Fruit fly (Drosophila melanogaster) whole organism, embryonic: ENCODE data around the gene CG15186.

Source experiments
- Aef1 ChIP-seq: fragments of 200-800 bp; sonication (Bioruptor generic); IDR thresholded peaks from 3 replicates; pipeline ENCODE4 v1.3.6; 2022; ENCODE audit warnings: missing biosample characterization, missing genetic modification characterization
- CG10321 ChIP-seq: fragments of 200-800 bp; sonication (Bioruptor generic); IDR thresholded peaks from 2 replicates; pipeline ENCODE4 v1.3.6; 2022; ENCODE audit warnings: missing biosample characterization, missing genetic modification characterization
- CG11247 ChIP-seq: fragments of 200-800 bp; sonication (Bioruptor generic); IDR thresholded peaks from 2 replicates; pipeline ENCODE4 v1.3.6; 2022; ENCODE audit warnings: missing biosample characterization, missing genetic modification characterization
- CG11504 ChIP-seq: fragments of 200-800 bp; sonication (Bioruptor generic); optimal IDR thresholded peaks from 3 replicates; lab custom pipeline; 2019; ENCODE audit warnings: missing biosample characterization, mild to moderate bottlenecking, missing genetic modification characterization, moderate library complexity
- CG12071 ChIP-seq: fragments of 200-800 bp; sonication (Bioruptor generic); optimal IDR thresholded peaks from 3 replicates; lab custom pipeline; 2018; ENCODE audit warnings: missing biosample characterization, mild to moderate bottlenecking, missing genetic modification characterization
- CG12391 ChIP-seq: fragments of 200-800 bp; sonication (Bioruptor generic); optimal IDR thresholded peaks from 3 replicates; lab custom pipeline; 2018; ENCODE audit warnings: missing biosample characterization, mild to moderate bottlenecking, missing genetic modification characterization, moderate library complexity
- CG13894 ChIP-seq: fragments of 200-800 bp; sonication (Bioruptor generic); optimal IDR thresholded peaks from 3 replicates; lab custom pipeline; 2018; ENCODE audit warnings: missing biosample characterization, mild to moderate bottlenecking, missing genetic modification characterization, moderate library complexity
- CG14441 ChIP-seq: fragments of 200-800 bp; sonication (Bioruptor generic); IDR thresholded peaks from 2 replicates; pipeline ENCODE4 v1.3.6; 2022; ENCODE audit warnings: missing biosample characterization, missing genetic modification characterization
- CG15073 ChIP-seq: fragments of 200-800 bp; sonication (Bioruptor generic); optimal IDR thresholded peaks from 2 replicates; lab custom pipeline; 2016; ENCODE audit warnings: missing biosample characterization, missing genetic modification characterization
- CG17328 ChIP-seq: fragments of 200-800 bp; sonication (Bioruptor generic); IDR thresholded peaks from 2 replicates; pipeline ENCODE4 v1.3.6; 2022; ENCODE audit warnings: missing biosample characterization, missing genetic modification characterization
- CG1832 ChIP-seq: fragments of 200-800 bp; sonication (Bioruptor generic); optimal IDR thresholded peaks from 2 replicates; lab custom pipeline; 2017; ENCODE audit warnings: missing biosample characterization, mild to moderate bottlenecking, missing genetic modification characterization, inconsistent platforms
- CG18619 ChIP-seq: fragments of 200-800 bp; sonication (Bioruptor generic); optimal IDR thresholded peaks from 3 replicates; lab custom pipeline; 2017; ENCODE audit warnings: missing biosample characterization, mild to moderate bottlenecking, missing genetic modification characterization
- CG4854 ChIP-seq: fragments of 200-800 bp; sonication (Bioruptor generic); optimal IDR thresholded peaks from 2 replicates; lab custom pipeline; 2016; ENCODE audit warnings: missing biosample characterization, missing genetic modification characterization, inconsistent platforms
- CG5180 ChIP-seq: fragments of 200-800 bp; sonication (Bioruptor generic); optimal IDR thresholded peaks from 3 replicates; lab custom pipeline; 2017; ENCODE audit warnings: missing biosample characterization, missing genetic modification characterization, mild to moderate bottlenecking, moderate library complexity, missing genetic modification reagents
- CG6272 ChIP-seq: fragments of 200-800 bp; sonication (Bioruptor generic); IDR thresholded peaks from 2 replicates; pipeline ENCODE4 v1.3.6; 2022; ENCODE audit warnings: missing biosample characterization, missing genetic modification characterization
- CG7271 ChIP-seq: fragments of 200-800 bp; sonication (Bioruptor generic); optimal IDR thresholded peaks from 2 replicates; lab custom pipeline; 2018; ENCODE audit warnings: missing biosample characterization, mild to moderate bottlenecking, missing genetic modification characterization, moderate library complexity
- CG9727 ChIP-seq: fragments of 200-800 bp; sonication (Bioruptor generic); optimal IDR thresholded peaks from 3 replicates; lab custom pipeline; 2017; ENCODE audit warnings: missing biosample characterization, mild to moderate bottlenecking, missing genetic modification characterization
- CTCF ChIP-seq: fragments of 200-800 bp; sonication (Bioruptor generic); optimal IDR thresholded peaks from 2 replicates; lab custom pipeline; 2017; ENCODE audit warnings: missing biosample characterization, mild to moderate bottlenecking, missing genetic modification characterization, moderate library complexity
- Camta ChIP-seq: fragments of 200-800 bp; sonication (Bioruptor generic); optimal IDR thresholded peaks from 2 replicates; lab custom pipeline; 2016; ENCODE audit warnings: missing biosample characterization, missing genetic modification characterization
- Doc2 ChIP-seq: fragments of 200-800 bp; sonication (Bioruptor generic); IDR thresholded peaks from 2 replicates; pipeline ENCODE4 v1.3.6; 2022; ENCODE audit warnings: missing biosample characterization, missing genetic modification characterization
- Drgx ChIP-seq: fragments of 200-800 bp; sonication (Bioruptor generic); IDR thresholded peaks from 2 replicates; pipeline ENCODE4 v1.3.6; 2022; ENCODE audit warnings: missing biosample characterization, missing genetic modification characterization
- HmgD ChIP-seq: fragments of 200-800 bp; sonication (Bioruptor generic); optimal IDR thresholded peaks from 3 replicates; lab custom pipeline; 2016; ENCODE audit warnings: missing biosample characterization, missing genetic modification characterization
- MTF-1 ChIP-seq: fragments of 200-800 bp; sonication (Bioruptor generic); optimal IDR thresholded peaks from 2 replicates; lab custom pipeline; 2018; ENCODE audit warnings: missing biosample characterization, mild to moderate bottlenecking, missing genetic modification characterization, borderline replicate concordance
- Meics ChIP-seq: fragments of 200-800 bp; sonication (Bioruptor generic); optimal IDR thresholded peaks from 2 replicates; lab custom pipeline; 2017; ENCODE audit warnings: missing biosample characterization, mild to moderate bottlenecking, missing genetic modification characterization
- NC2α ChIP-seq: fragments of 200-800 bp; sonication (Bioruptor generic); optimal IDR thresholded peaks from 2 replicates; lab custom pipeline; 2016; ENCODE audit warnings: missing biosample characterization, missing genetic modification characterization
- NK7.1 ChIP-seq: fragments of 200-800 bp; sonication (Bioruptor generic); optimal IDR thresholded peaks from 3 replicates; lab custom pipeline; 2016; ENCODE audit warnings: missing biosample characterization, missing genetic modification characterization
- Oli ChIP-seq: fragments of 200-800 bp; sonication (Bioruptor generic); optimal IDR thresholded peaks from 2 replicates; lab custom pipeline; 2018; ENCODE audit warnings: missing biosample characterization, mild to moderate bottlenecking, missing genetic modification characterization, moderate library complexity
- Poxn ChIP-seq: fragments of 200-800 bp; sonication (Bioruptor generic); IDR thresholded peaks from 2 replicates; pipeline ENCODE4 v1.3.6; 2022; ENCODE audit warnings: missing biosample characterization, missing genetic modification characterization
- Scr ChIP-seq: fragments of 200-800 bp; sonication (Bioruptor generic); IDR thresholded peaks from 2 replicates; pipeline ENCODE4 v1.3.6; 2022; ENCODE audit warnings: missing biosample characterization, missing genetic modification characterization; ENCODE audit not compliant: partially characterized antibody
- Sry-β ChIP-seq: fragments of 200-800 bp; sonication (Bioruptor generic); optimal IDR thresholded peaks from 2 replicates; lab custom pipeline; 2018; ENCODE audit warnings: missing biosample characterization, mild to moderate bottlenecking, missing genetic modification characterization, moderate library complexity
- Stat92E ChIP-seq, 3 experiments: fragments of >200 bp in 2 of 3; fragments of 200-800 bp in 1 of 3; sonication (Bioruptor generic) in 1 of 3; optimal IDR thresholded peaks; 2 replicates each; lab custom pipeline; 2017 to 2019; ENCODE audit warnings: missing biosample characterization in 3 of 3, missing genetic modification characterization in 3 of 3, mild to moderate bottlenecking in 1 of 3, moderate library complexity in 1 of 3
- Taf1 ChIP-seq: fragments of 200-800 bp; sonication (Bioruptor generic); IDR thresholded peaks from 2 replicates; pipeline ENCODE4 v1.3.6; 2022; ENCODE audit warnings: missing biosample characterization, missing genetic modification characterization
- Usf ChIP-seq: fragments of 200-800 bp; sonication (Bioruptor generic); optimal IDR thresholded peaks from 2 replicates; lab custom pipeline; 2017; ENCODE audit warnings: missing genotype, missing biosample characterization, missing genetic modification characterization
- Xrp1 ChIP-seq: fragments of 200-800 bp; sonication (Bioruptor generic); IDR thresholded peaks from 2 replicates; pipeline ENCODE4 v1.3.6; 2022; ENCODE audit warnings: missing biosample characterization, missing genetic modification characterization
- bsh ChIP-seq, 2 experiments: fragments of 200-800 bp; sonication (Bioruptor generic); optimal IDR thresholded peaks; 2 replicates each; lab custom pipeline; 2017 to 2018; ENCODE audit warnings: mild to moderate bottlenecking in 2 of 2, missing biosample characterization in 2 of 2, missing genetic modification characterization in 2 of 2, moderate library complexity in 1 of 2
- ems ChIP-seq: fragments of 200-800 bp; sonication (Bioruptor generic); optimal IDR thresholded peaks from 3 replicates; lab custom pipeline; 2016; ENCODE audit warnings: missing biosample characterization, missing genetic modification characterization
- kah ChIP-seq: fragments of 200-800 bp; sonication (Bioruptor generic); optimal IDR thresholded peaks from 2 replicates; lab custom pipeline; 2018; ENCODE audit warnings: missing biosample characterization, mild to moderate bottlenecking, missing genetic modification characterization
- lola ChIP-seq, 3 experiments: fragments of >200 bp in 2 of 3; fragments of 200-800 bp in 1 of 3; sonication (Bioruptor generic) in 1 of 3; optimal IDR thresholded peaks; 2 replicates each; lab custom pipeline; 2017 to 2019; ENCODE audit warnings: missing biosample characterization in 3 of 3, missing genetic modification characterization in 3 of 3, mild to moderate bottlenecking in 1 of 3, moderate library complexity in 1 of 3
- nom ChIP-seq: fragments of 200-800 bp; sonication (Bioruptor generic); optimal IDR thresholded peaks from 2 replicates; lab custom pipeline; 2017; ENCODE audit warnings: missing biosample characterization, missing genetic modification characterization, mild to moderate bottlenecking, moderate library complexity, missing genetic modification reagents
- org-1 ChIP-seq: fragments of 200-800 bp; sonication (Bioruptor generic); optimal IDR thresholded peaks from 2 replicates; lab custom pipeline; 2017; ENCODE audit warnings: missing biosample characterization, missing genetic modification characterization
- row ChIP-seq: fragments of 200-800 bp; sonication (Bioruptor generic); IDR thresholded peaks from 3 replicates; pipeline ENCODE4 v1.3.6; 2022; ENCODE audit warnings: missing biosample characterization, missing genetic modification characterization
- sens ChIP-seq: fragments of 200-800 bp; sonication (Bioruptor generic); peaks from one replicate; lab custom pipeline; 2016; ENCODE audit warnings: missing biosample characterization, missing genetic modification characterization
- slp2 ChIP-seq: fragments of 200-800 bp; sonication (Bioruptor generic); optimal IDR thresholded peaks from 2 replicates; lab custom pipeline; 2016; ENCODE audit warnings: missing biosample characterization, missing genetic modification characterization
- sna ChIP-seq: fragments of 200-800 bp; sonication (Bioruptor generic); IDR thresholded peaks from 2 replicates; pipeline ENCODE4 v1.3.6; 2022; ENCODE audit warnings: missing biosample characterization, missing genetic modification characterization; ENCODE audit not compliant: partially characterized antibody
- ssp ChIP-seq: fragments of 200-800 bp; sonication (Bioruptor generic); IDR thresholded peaks from 2 replicates; pipeline ENCODE4 v1.3.6; 2022; ENCODE audit warnings: missing biosample characterization, missing genetic modification characterization
- sug ChIP-seq: fragments of 200-800 bp; optimal IDR thresholded peaks from 2 replicates; lab custom pipeline; 2019; ENCODE audit warnings: missing biosample characterization, mild to moderate bottlenecking, missing genetic modification characterization, moderate library complexity
- tgo ChIP-seq: fragments of 200-800 bp; sonication (Bioruptor generic); IDR thresholded peaks from 3 replicates; pipeline ENCODE4 v1.3.6; 2022; ENCODE audit warnings: missing biosample characterization, missing genetic modification characterization
- tin ChIP-seq: fragments of 200-800 bp; sonication (Bioruptor generic); optimal IDR thresholded peaks from 3 replicates; lab custom pipeline; 2016; ENCODE audit warnings: missing biosample characterization, missing genetic modification characterization
- tna ChIP-seq: fragments of 200-800 bp; sonication (Bioruptor generic); IDR thresholded peaks from 2 replicates; pipeline ENCODE4 v1.3.6; 2022; ENCODE audit warnings: missing biosample characterization, missing genetic modification characterization; ENCODE audit not compliant: partially characterized antibody
- ttk ChIP-seq: fragments of 200-800 bp; sonication (Bioruptor generic); IDR thresholded peaks from 2 replicates; pipeline ENCODE4 v2.1.2; 2022; ENCODE audit warnings: missing biosample characterization, missing genetic modification characterization
- wor ChIP-seq: fragments of 200-800 bp; sonication (Bioruptor generic); IDR thresholded peaks from 2 replicates; pipeline ENCODE4 v1.3.6; 2022; ENCODE audit warnings: missing biosample characterization, missing genetic modification characterization
- zen ChIP-seq: fragments of 200-800 bp; sonication (Bioruptor generic); optimal IDR thresholded peaks from 3 replicates; lab custom pipeline; 2018; ENCODE audit warnings: missing biosample characterization, mild to moderate bottlenecking, missing genetic modification characterization, moderate library complexity

The CG15186 gene

dm6 chr3R:6504408-6504807 is 26.3 kb downstream of the CG15186 start (continued):
- peak in 1 of 2 experiments; percentile 72 for TF ChIP-seq bsh (GFP tag; optimal IDR thresholded peaks at IDR 0.05; lab: Kevin White, UChicago)
- TF ChIP-seq Meics (GFP tag; lab: Kevin White, UChicago): peak; percentile 24
- no peak for TF ChIP-seq CTCF
- TF ChIP-seq CG11504 (tag; lab: Kevin White, UChicago): peak; percentile 37
- TF ChIP-seq slp2: peak; percentile 9
- no peak for TF ChIP-seq NK7.1 (GFP tag; lab: Kevin White, UChicago)
- TF ChIP-seq sens: peak; percentile 96
- no peak for TF ChIP-seq CG11247 (GFP tag; lab: Robert Waterston, UW)
- no peak for TF ChIP-seq ttk
- no peak for TF ChIP-seq Taf1 (GFP tag; lab: Robert Waterston, UW)
- no peak for TF ChIP-seq Poxn (GFP tag; lab: Robert Waterston, UW)
- TF ChIP-seq tin: no peak
- no peak for TF ChIP-seq sug
- no peak for TF ChIP-seq CG14441 (GFP tag; lab: Robert Waterston, UW)
- peak; percentile 67 for TF ChIP-seq org-1 (GFP tag; lab: Kevin White, UChicago)
- TF ChIP-seq CG17328 (GFP tag; lab: Robert Waterston, UW): no peak; the same call in 1 of the 2 replicates
- TF ChIP-seq tna (GFP tag; lab: Robert Waterston, UW): no peak
- no peak for TF ChIP-seq CG6272 (GFP tag; lab: Robert Waterston, UW)
- no peak for TF ChIP-seq CG13894 (tag; lab: Kevin White, UChicago)
- no peak for TF ChIP-seq CG5180 (GFP tag; lab: Kevin White, UChicago)
- no peak for TF ChIP-seq Usf
- TF ChIP-seq kah (GFP tag; lab: Kevin White, UChicago): no peak
- no peak for TF ChIP-seq CG1832
- no peak for TF ChIP-seq Drgx (GFP tag; lab: Robert Waterston, UW)
- TF ChIP-seq ssp: no peak
- TF ChIP-seq CG18619 (GFP tag; lab: Kevin White, UChicago): peak; percentile 48
- no peak for TF ChIP-seq tgo (GFP tag; lab: Robert Waterston, UW)
- TF ChIP-seq Aef1 (GFP tag; lab: Robert Waterston, UW): no peak
- peak; percentile 14 for TF ChIP-seq Oli
- peak; percentile 35 for TF ChIP-seq ems (GFP tag; lab: Kevin White, UChicago)
- TF ChIP-seq CG12391 (tag; lab: Kevin White, UChicago): no peak
- TF ChIP-seq Xrp1 (GFP tag; lab: Robert Waterston, UW): no peak
- no peak for TF ChIP-seq zen (tag; lab: Kevin White, UChicago)
- TF ChIP-seq CG12071 (GFP tag; lab: Kevin White, UChicago): peak; percentile 52
- no peak for TF ChIP-seq NC2α
- no peak for TF ChIP-seq sna (GFP tag; lab: Robert Waterston, UW)
- no peak for TF ChIP-seq nom (GFP tag; lab: Kevin White, UChicago)
- TF ChIP-seq Stat92E (GFP tag; optimal IDR thresholded peaks at IDR 0.05; lab: Kevin White, UChicago): no peak
- no peak for TF ChIP-seq Scr (GFP tag; lab: Robert Waterston, UW)
- TF ChIP-seq CG9727: peak; percentile 81
- no peak for TF ChIP-seq HmgD (GFP tag; lab: Kevin White, UChicago)
- TF ChIP-seq Doc2 (GFP tag; lab: Robert Waterston, UW): no peak
- TF ChIP-seq MTF-1 (GFP tag; lab: Kevin White, UChicago): peak; percentile 72
- peak; percentile 20 for TF ChIP-seq Sry-β (GFP tag; lab: Kevin White, UChicago)
- TF ChIP-seq CG7271 (tag; lab: Kevin White, UChicago): peak; percentile 6
- TF ChIP-seq CG10321 (GFP tag; lab: Robert Waterston, UW): no peak
- TF ChIP-seq CG4854: no peak
- peak; percentile 15 for TF ChIP-seq Camta
- no peak for TF ChIP-seq lola (GFP tag; optimal IDR thresholded peaks at IDR 0.05; lab: Kevin White, UChicago)
- no peak for TF ChIP-seq wor (GFP tag; lab: Robert Waterston, UW)
- TF ChIP-seq row: no peak
- no peak for TF ChIP-seq CG15073 (GFP tag; lab: Kevin White, UChicago)
